Worm (Caenorhabditis elegans) whole organism, young adult: ENCODE results near the gene kxd-1.

Source experiments
- D2030.7 ChIP-seq: fragments of 200-800 bp; sonication (Bioruptor generic); IDR thresholded peaks from 2 replicates; pipeline ENCODE4 v1.3.6; 2022; ENCODE audit warnings: missing genetic modification reagents, missing genetic modification characterization, missing compliant biosample characterization
- F10E7.11 ChIP-seq: sonication (generic microtip); optimal IDR thresholded peaks from 2 replicates; lab custom pipeline; 2017; ENCODE audit warnings: mild to moderate bottlenecking, missing genetic modification characterization, moderate library complexity, missing compliant biosample characterization
- F23B12.7 ChIP-seq: sonication (generic microtip); optimal IDR thresholded peaks from 2 replicates; lab custom pipeline; 2017; ENCODE audit warnings: missing genetic modification characterization, mild to moderate bottlenecking, missing compliant biosample characterization, antibody characterized with exemption, moderate library complexity; ENCODE audit not compliant: insufficient read depth
- F39B2.1 ChIP-seq: fragments of 200-800 bp; sonication (Bioruptor generic); IDR thresholded peaks from 2 replicates; pipeline ENCODE4 v1.3.6; 2022; ENCODE audit warnings: missing genetic modification reagents, missing genetic modification characterization, missing compliant biosample characterization
- F49E8.2 ChIP-seq: sonication (generic microtip); optimal IDR thresholded peaks from 3 replicates; lab custom pipeline; 2017; ENCODE audit warnings: missing genetic modification characterization, mild to moderate bottlenecking, missing compliant biosample characterization, antibody characterized with exemption, moderate library complexity; ENCODE audit not compliant: insufficient read depth
- F52B5.7 ChIP-seq: sonication (generic microtip); optimal IDR thresholded peaks from 2 replicates; lab custom pipeline; 2016; ENCODE audit warnings: mild to moderate bottlenecking, missing genetic modification characterization, missing compliant biosample characterization
- K12H6.12 ChIP-seq: fragments of 200-800 bp; sonication (Bioruptor generic); optimal IDR thresholded peaks from 2 replicates; lab custom pipeline; 2018; ENCODE audit warnings: mild to moderate bottlenecking, missing genetic modification characterization, missing compliant biosample characterization
- Y53F4B.3 ChIP-seq: fragments of 200-800 bp; sonication (Bioruptor generic); IDR thresholded peaks from 2 replicates; pipeline ENCODE4 v1.3.6; 2022; ENCODE audit warnings: missing genetic modification reagents, missing genetic modification characterization, missing compliant biosample characterization
- Y53G8AR.9 ChIP-seq: fragments of 200-800 bp; sonication (Bioruptor generic); conservative IDR thresholded peaks from 2 replicates; pipeline ENCODE4 v1.3.6; 2022; ENCODE audit warnings: missing genetic modification reagents, missing genetic modification characterization, missing compliant biosample characterization
- Y56A3A.18 ChIP-seq: fragments of 200-800 bp; sonication (Bioruptor generic); IDR thresholded peaks from 2 replicates; pipeline ENCODE4 v1.3.6; 2022; ENCODE audit warnings: missing genetic modification reagents, missing genetic modification characterization, missing compliant biosample characterization
- Y95B8A.8 ChIP-seq: fragments of 200-800 bp; sonication (Bioruptor generic); IDR thresholded peaks from 2 replicates; pipeline ENCODE4 v1.3.6; 2022; ENCODE audit warnings: missing genetic modification reagents, missing genetic modification characterization, missing compliant biosample characterization
- aptf-3 ChIP-seq: fragments of 200-800 bp; sonication (Bioruptor generic); IDR thresholded peaks from 2 replicates; pipeline ENCODE4 v1.3.6; 2022; ENCODE audit warnings: missing genetic modification characterization, missing compliant biosample characterization
- attf-3 ChIP-seq: fragments of 200-800 bp; sonication (Bioruptor generic); conservative IDR thresholded peaks from 2 replicates; pipeline ENCODE4 v1.3.6; 2022; ENCODE audit warnings: missing genetic modification reagents, missing genetic modification characterization, missing compliant biosample characterization
- attf-5 ChIP-seq: fragments of 200-800 bp; sonication (Bioruptor generic); optimal IDR thresholded peaks from 2 replicates; lab custom pipeline; 2018; ENCODE audit warnings: mild to moderate bottlenecking, missing genetic modification characterization, missing compliant biosample characterization
- bed-2 ChIP-seq: fragments of 200-800 bp; sonication (Bioruptor generic); IDR thresholded peaks from 2 replicates; pipeline ENCODE4 v1.3.6; 2022; ENCODE audit warnings: missing genetic modification reagents, missing genetic modification characterization, missing compliant biosample characterization
- cebp-2 ChIP-seq: fragments of 200-800 bp; sonication (Bioruptor generic); IDR thresholded peaks from 2 replicates; pipeline ENCODE4 v1.3.6; 2022; ENCODE audit warnings: missing genetic modification characterization, missing compliant biosample characterization
- ceh-100 ChIP-seq: fragments of 200-800 bp; sonication (Bioruptor generic); IDR thresholded peaks from 2 replicates; pipeline ENCODE4 v1.3.6; 2022; ENCODE audit warnings: missing genetic modification reagents, missing genetic modification characterization, missing compliant biosample characterization
- ceh-27 ChIP-seq: fragments of 200-800 bp; sonication (Bioruptor generic); optimal IDR thresholded peaks from 2 replicates; lab custom pipeline; 2018; ENCODE audit warnings: mild to moderate bottlenecking, missing genetic modification characterization, moderate library complexity, missing compliant biosample characterization
- ceh-58 ChIP-seq: fragments of 200-800 bp; sonication (Bioruptor generic); IDR thresholded peaks from 2 replicates; pipeline ENCODE4 v1.3.6; 2022; ENCODE audit warnings: missing genetic modification characterization, missing compliant biosample characterization
- ceh-79 ChIP-seq: sonication (generic microtip); optimal IDR thresholded peaks from 2 replicates; lab custom pipeline; 2017; ENCODE audit warnings: mild to moderate bottlenecking, missing genetic modification characterization, missing compliant biosample characterization
- chd-7 ChIP-seq: sonication (generic microtip); optimal IDR thresholded peaks from 2 replicates; lab custom pipeline; 2016; ENCODE audit warnings: mild to moderate bottlenecking, missing genetic modification characterization, moderate library complexity, missing compliant biosample characterization
- ekl-4 ChIP-seq: fragments of 200-800 bp; sonication (Bioruptor generic); IDR thresholded peaks from 2 replicates; pipeline ENCODE4 v1.3.6; 2022; ENCODE audit warnings: missing genetic modification reagents, missing genetic modification characterization, missing compliant biosample characterization
- ets-4 ChIP-seq: fragments of 200-800 bp; sonication (Bioruptor generic); optimal IDR thresholded peaks from 2 replicates; lab custom pipeline; 2018; ENCODE audit warnings: mild to moderate bottlenecking, missing genetic modification characterization, missing compliant biosample characterization
- fkh-3 ChIP-seq: sonication (generic microtip); optimal IDR thresholded peaks from 2 replicates; lab custom pipeline; 2016; ENCODE audit warnings: mild to moderate bottlenecking, missing genetic modification characterization, missing compliant biosample characterization
- him-1 ChIP-seq: sonication (generic microtip); optimal IDR thresholded peaks from 2 replicates; lab custom pipeline; 2016; ENCODE audit warnings: missing genotype, missing genetic modification reagents, missing genetic modification characterization, missing compliant biosample characterization
- hlh-26 ChIP-seq: fragments of 200-800 bp; sonication (Bioruptor generic); conservative IDR thresholded peaks from 2 replicates; pipeline ENCODE4 v1.3.6; 2022; ENCODE audit warnings: missing genetic modification reagents, missing genetic modification characterization, missing compliant biosample characterization
- hmg-20 ChIP-seq: fragments of 200-800 bp; sonication (Bioruptor generic); IDR thresholded peaks from 2 replicates; pipeline ENCODE4 v1.3.6; 2022; ENCODE audit warnings: missing genetic modification reagents, missing genetic modification characterization, missing compliant biosample characterization
- hsf-1 ChIP-seq: fragments of 200-800 bp; sonication (Bioruptor generic); IDR thresholded peaks from 2 replicates; pipeline ENCODE4 v1.3.6; 2022; ENCODE audit warnings: missing genetic modification reagents, missing genetic modification characterization, missing compliant biosample characterization
- lsy-27 ChIP-seq: sonication (generic microtip); optimal IDR thresholded peaks from 2 replicates; lab custom pipeline; 2017; ENCODE audit warnings: missing genetic modification characterization, mild to moderate bottlenecking, missing compliant biosample characterization, antibody characterized with exemption, missing genotype, borderline replicate concordance; ENCODE audit not compliant: insufficient read depth
- madf-8 ChIP-seq: fragments of 200-800 bp; sonication (Bioruptor generic); conservative IDR thresholded peaks from 2 replicates; pipeline ENCODE4 v1.3.6; 2022; ENCODE audit warnings: missing genetic modification reagents, missing genetic modification characterization, missing compliant biosample characterization
- mcd-1 ChIP-seq: fragments of 200-800 bp; sonication (Bioruptor generic); IDR thresholded peaks from 2 replicates; pipeline ENCODE4 v1.3.6; 2022; ENCODE audit warnings: missing genetic modification reagents, missing genetic modification characterization, missing compliant biosample characterization
- nfya-2 ChIP-seq: fragments of 200-800 bp; sonication (Bioruptor generic); IDR thresholded peaks from 2 replicates; pipeline ENCODE4 v1.3.6; 2022; ENCODE audit warnings: missing genetic modification reagents, missing genetic modification characterization, missing compliant biosample characterization
- nhr-120 ChIP-seq: fragments of 200-800 bp; sonication (Bioruptor generic); IDR thresholded peaks from 2 replicates; pipeline ENCODE4 v1.3.6; 2022; ENCODE audit warnings: missing genetic modification characterization, missing compliant biosample characterization
- nhr-80 ChIP-seq: sonication (generic microtip); optimal IDR thresholded peaks from 2 replicates; lab custom pipeline; 2016; ENCODE audit warnings: missing genetic modification characterization, missing compliant biosample characterization
- nhr-90 ChIP-seq: sonication (generic microtip); optimal IDR thresholded peaks from 2 replicates; lab custom pipeline; 2016; ENCODE audit warnings: missing genotype, mild to moderate bottlenecking, missing genetic modification characterization, missing compliant biosample characterization
- pha-4 ChIP-seq: fragments of 150-350 bp; sonication (generic microtip); optimal IDR thresholded peaks from 2 replicates; lab custom pipeline; 2014; ENCODE audit warnings: missing biosample characterization, missing genetic modification reagents, missing genetic modification characterization
- rcor-1 ChIP-seq: fragments of 200-800 bp; sonication (Bioruptor generic); IDR thresholded peaks from 2 replicates; pipeline ENCODE4 v1.3.6; 2022; ENCODE audit warnings: missing genetic modification reagents, missing genetic modification characterization, missing compliant biosample characterization
- repo-1 ChIP-seq: sonication (generic microtip); optimal IDR thresholded peaks from 2 replicates; lab custom pipeline; 2017; ENCODE audit warnings: mild to moderate bottlenecking, missing genetic modification characterization, missing compliant biosample characterization
- rpc-1 ChIP-seq, 2 experiments: fragments of 150-350 bp in 1 of 2; sonication (generic microtip) in 1 of 2; optimal IDR thresholded peaks; 2 replicates each; lab custom pipeline; 2014 to 2018; ENCODE audit warnings: missing biosample characterization in 1 of 2, missing genetic modification characterization in 1 of 2, missing genetic modification reagents in 1 of 2, missing genotype in 1 of 2
- sea-2 ChIP-seq: fragments of 200-800 bp; sonication (Bioruptor generic); IDR thresholded peaks from 2 replicates; pipeline ENCODE4 v1.3.6; 2022; ENCODE audit warnings: missing genetic modification characterization, missing compliant biosample characterization
- snpc-1.3 ChIP-seq: sonication (generic microtip); optimal IDR thresholded peaks from 2 replicates; lab custom pipeline; 2017; ENCODE audit warnings: missing genetic modification characterization, mild to moderate bottlenecking, missing compliant biosample characterization, antibody characterized with exemption, moderate library complexity, missing genotype, missing genetic modification reagents; ENCODE audit not compliant: insufficient read depth
- tbx-9 ChIP-seq: sonication (generic microtip); optimal IDR thresholded peaks from 2 replicates; lab custom pipeline; 2016; ENCODE audit warnings: borderline replicate concordance, missing genetic modification characterization, inconsistent platforms, missing compliant biosample characterization
- tlf-1 ChIP-seq: fragments of 200-800 bp; sonication (Bioruptor generic); optimal IDR thresholded peaks from 2 replicates; lab custom pipeline; 2018; ENCODE audit warnings: mild to moderate bottlenecking, missing genetic modification characterization, missing compliant biosample characterization
- unc-130 ChIP-seq: sonication (generic microtip); optimal IDR thresholded peaks from 2 replicates; lab custom pipeline; 2016; ENCODE audit warnings: missing genetic modification reagents, missing genetic modification characterization, missing compliant biosample characterization
- unc-62 ChIP-seq: fragments of 150-350 bp; optimal IDR thresholded peaks from 2 replicates; lab custom pipeline; 2014; ENCODE audit warnings: missing biosample characterization, missing genetic modification reagents, missing genetic modification characterization
- zim-3 ChIP-seq: sonication (generic microtip); optimal IDR thresholded peaks from 2 replicates; lab custom pipeline; 2017; ENCODE audit warnings: mild to moderate bottlenecking, missing genetic modification characterization, moderate library complexity, missing compliant biosample characterization
- ztf-22 ChIP-seq: fragments of 200-800 bp; sonication (Bioruptor generic); optimal IDR thresholded peaks from 2 replicates; lab custom pipeline; 2018; ENCODE audit warnings: mild to moderate bottlenecking, missing genetic modification characterization, moderate library complexity, missing compliant biosample characterization
- ztf-25 ChIP-seq: fragments of 200-800 bp; sonication (Bioruptor generic); IDR thresholded peaks from 2 replicates; pipeline ENCODE4 v1.3.6; 2022; ENCODE audit warnings: missing genetic modification reagents, missing genetic modification characterization, missing compliant biosample characterization
- ztf-3 ChIP-seq: fragments of 200-800 bp; sonication (Bioruptor generic); optimal IDR thresholded peaks from 2 replicates; lab custom pipeline; 2018; ENCODE audit warnings: mild to moderate bottlenecking, missing genetic modification characterization, missing compliant biosample characterization

The kxd-1 gene

ce11 chrV:7237133-7237532, 15.9 kb downstream of the kxd-1 start, which contains the start of gene hyls-1:
Gene hyls-1, plus strand, starts transcription at chrV:7237381.
- TF ChIP-seq F23B12.7 (tag; lab: Kevin White, UChicago) (peak; percentile 91), F52B5.7 (tag; lab: Kevin White, UChicago) (no peak), attf-3 (peak; percentile 54; the same call in 1 of the 2 replicates), hlh-26 (GFP tag; lab: Robert Waterston, UW) (no peak), ceh-27 (GFP tag; lab: Kevin White, UChicago) (peak; percentile 33), ztf-22 (no peak), Y95B8A.8 (no peak), rpc-1 (optimal IDR thresholded peaks at IDR 0.05; lab: Kevin White, UChicago) (peak; percentile 31), rpc-1 (tag; optimal IDR thresholded peaks at IDR 0.05; lab: Kevin White, UChicago) (no peak), ets-4 (GFP tag; lab: Kevin White, UChicago) (no peak), chd-7 (tag; lab: Kevin White, UChicago) (no peak), tlf-1 (GFP tag; lab: Kevin White, UChicago) (peak; percentile 63), zim-3 (tag; lab: Kevin White, UChicago) (no peak), repo-1 (no peak), ceh-100 (GFP tag; lab: Robert Waterston, UW) (peak; percentile 74), D2030.7 (GFP tag; lab: Robert Waterston, UW) (peak; percentile 83), Y56A3A.18 (GFP tag; lab: Robert Waterston, UW) (no peak), lsy-27 (tag; lab: Kevin White, UChicago) (peak; percentile 7), F39B2.1 (GFP tag; lab: Robert Waterston, UW) (peak; percentile 20; the same call in 1 of the 2 replicates), aptf-3 (no peak), unc-62 (no peak), unc-130 (GFP tag; lab: Kevin White, UChicago) (peak; percentile 41), nhr-80 (tag; lab: Kevin White, UChicago) (peak; percentile 19), madf-8 (GFP tag; lab: Robert Waterston, UW) (peak; percentile 64), nhr-90 (tag; lab: Kevin White, UChicago) (no peak), rcor-1 (GFP tag; lab: Robert Waterston, UW) (peak; percentile 71), K12H6.12 (tag; lab: Kevin White, UChicago) (peak; percentile 3), ztf-25 (GFP tag; lab: Robert Waterston, UW) (no peak), nhr-120 (GFP tag; lab: Robert Waterston, UW) (no peak), bed-2 (no peak), tbx-9 (tag; lab: Kevin White, UChicago) (no peak), fkh-3 (tag; lab: Kevin White, UChicago) (no peak), hmg-20 (GFP tag; lab: Robert Waterston, UW) (peak; percentile 25; the same call in 1 of the 2 replicates), ceh-58 (GFP tag; lab: Robert Waterston, UW) (no peak), cebp-2 (GFP tag; lab: Robert Waterston, UW) (no peak), F10E7.11 (tag; lab: Kevin White, UChicago) (no peak), nfya-2 (GFP tag; lab: Robert Waterston, UW) (no peak), pha-4 (peak; percentile 74), sea-2 (GFP tag; lab: Robert Waterston, UW) (no peak), ekl-4 (GFP tag; lab: Robert Waterston, UW) (peak; percentile 63), ztf-3 (GFP tag; lab: Kevin White, UChicago) (no peak), ceh-79 (no peak), Y53F4B.3 (no peak), mcd-1 (GFP tag; lab: Robert Waterston, UW) (peak; percentile 97), him-1 (tag; lab: Kevin White, UChicago) (no peak), hsf-1 (GFP tag; lab: Robert Waterston, UW) (peak; percentile 70), F49E8.2 (tag; lab: Kevin White, UChicago) (no peak), snpc-1.3 (tag; lab: Kevin White, UChicago) (peak; percentile 44), attf-5 (GFP tag; lab: Kevin White, UChicago) (peak; percentile 87), Y53G8AR.9 (GFP tag; lab: Robert Waterston, UW) (peak; percentile 65; the same call in 1 of the 2 replicates)
